Worm (Caenorhabditis elegans) whole organism, L4 larva: ENCODE measurements around the gene K05F6.12.

ENCODE experiments used
- lin-15B ChIP-seq: fragments of 150-350 bp; sonication (generic microtip); optimal IDR thresholded peaks from 3 replicates; lab custom pipeline; 2014; ENCODE audit warnings: missing biosample characterization, missing genetic modification characterization
- mdl-1 ChIP-seq, 2 experiments: fragments of 150-350 bp in 1 of 2; sonication (generic microtip) in 1 of 2; optimal IDR thresholded peaks; 2 replicates each; lab custom pipeline; 2014 to 2017; ENCODE audit warnings: missing biosample characterization in 2 of 2, missing genetic modification characterization in 2 of 2

- TF ChIP-seq lin-15B: no peak
- TF ChIP-seq mdl-1 (tag; optimal IDR thresholded peaks at IDR 0.05; lab: Kevin White, UChicago): no peak
Measured at ce11 chrII:1561863-1562262, 16.1 kb downstream of the K05F6.12 start, which contains the start of gene K05F6.14.
